Worm (Caenorhabditis elegans) whole organism, late embryonic: ENCODE results near the gene T05G5.1.

Source experiments
- C08G9.2 ChIP-seq: sonication (generic microtip); optimal IDR thresholded peaks from 2 replicates; lab custom pipeline; 2016; ENCODE audit warnings: mild to moderate bottlenecking, missing genetic modification characterization, moderate library complexity, missing compliant biosample characterization
- C38D4.7 ChIP-seq: fragments of 200-800 bp; sonication (Bioruptor generic); optimal IDR thresholded peaks from 2 replicates; lab custom pipeline; 2018; ENCODE audit warnings: mild to moderate bottlenecking, missing genetic modification characterization, moderate library complexity, missing compliant biosample characterization
- ama-1 ChIP-seq: fragments of 150-350 bp; optimal IDR thresholded peaks from 2 replicates; lab custom pipeline; 2014
- dve-1 ChIP-seq: sonication (generic microtip); optimal IDR thresholded peaks from 2 replicates; lab custom pipeline; 2017; ENCODE audit warnings: antibody characterized with exemption, mild to moderate bottlenecking, missing genetic modification characterization, missing compliant biosample characterization
- hlh-8 ChIP-seq: sonication (generic microtip); optimal IDR thresholded peaks from 2 replicates; lab custom pipeline; 2016; ENCODE audit warnings: missing genotype, missing genetic modification characterization, missing compliant biosample characterization
- nhr-11 ChIP-seq: fragments of 150-350 bp; optimal IDR thresholded peaks from 2 replicates; lab custom pipeline; 2014; ENCODE audit warnings: missing biosample characterization, missing genetic modification characterization
- pqm-1 ChIP-seq: sonication (generic microtip); optimal IDR thresholded peaks from 2 replicates; lab custom pipeline; 2016; ENCODE audit warnings: missing genetic modification characterization, missing compliant biosample characterization

- no peak for TF ChIP-seq C08G9.2
- no peak for TF ChIP-seq dve-1
- no peak for TF ChIP-seq nhr-11 (tag; lab: Kevin White, UChicago)
- TF ChIP-seq hlh-8 (tag; lab: Kevin White, UChicago): no peak
- TF ChIP-seq pqm-1 (tag; lab: Kevin White, UChicago): no peak
- TF ChIP-seq ama-1 (lab: Kevin White, UChicago): no peak
- TF ChIP-seq C38D4.7 (GFP tag; lab: Kevin White, UChicago): no peak
These were observed 24.9 kb upstream of the T05G5.1 start for ce11 chrIII:9768023-9768422.
